Worm (Caenorhabditis elegans): Measurements from ENCODE around the gene Y55D5A.3.

The Y55D5A.3 gene

ce11 chrIII:2966462-2966861 lies 9.1 kb downstream of the Y55D5A.3 start (continued):
- peak; percentile 92 for TF ChIP-seq nhr-47 (tag; optimal IDR thresholded peaks at IDR 0.05)

- TF ChIP-seq nhr-19 (GFP tag; conservative IDR thresholded peaks at IDR 0.05) (no peak), ceh-90 (tag; optimal IDR thresholded peaks at IDR 0.05) (no peak)
Measured at ce11 chrIII:2965534-2965933, 10.1 kb downstream of the Y55D5A.3 start, which contains the start of gene H05C05.2. TSS of gene H05C05.2 (minus strand) at chrIII:2965634.

DNA sequence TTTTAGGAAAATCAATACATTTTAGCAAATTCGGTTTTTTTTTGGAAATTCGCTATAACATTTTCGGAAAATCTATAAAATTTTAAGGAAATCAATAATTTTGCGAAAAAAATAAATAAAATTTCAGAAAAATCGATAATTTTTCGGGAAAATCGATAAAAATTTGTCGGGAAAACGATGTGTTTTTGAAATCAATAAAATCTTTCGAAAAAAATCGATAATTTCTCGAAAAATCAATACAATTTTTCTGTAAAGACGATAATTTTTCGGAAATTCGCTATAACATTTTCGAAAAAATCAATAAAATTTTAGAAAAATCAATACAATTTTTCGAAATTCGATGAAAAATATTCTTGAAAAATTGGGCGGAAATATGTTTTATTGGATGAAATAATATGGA lies 13.7 kb downstream of the Y55D5A.3 start:
- TF ChIP-seq jun-1 (tag; optimal IDR thresholded peaks at IDR 0.05) (no peak), ztf-11 (tag; optimal IDR thresholded peaks at IDR 0.05) (no peak), ceh-8 (GFP tag; optimal IDR thresholded peaks at IDR 0.05) (no peak), lin-15B (tag; optimal IDR thresholded peaks at IDR 0.05) (no peak), lin-35 (GFP tag; optimal IDR thresholded peaks at IDR 0.05) (no peak), aly-2 (tag; optimal IDR thresholded peaks at IDR 0.05) (no peak)

ce11 chrIII:2960740-2961361 lies 14.7 kb downstream of the Y55D5A.3 start:
- TF ChIP-seq nhr-85 (tag), result peak; percentile 56

ce11 chrIII:2952437-2952836 lies 23.2 kb downstream of the Y55D5A.3 start:
- TF ChIP-seq grh-1 (GFP tag; IDR thresholded peaks at IDR 0.05) (no peak), efl-1 (optimal IDR thresholded peaks at IDR 0.05) (no peak), efl-1 (GFP tag; optimal IDR thresholded peaks at IDR 0.05 in 1 of 2) (peak in 1 of 2 experiments; percentile 5)

- TF ChIP-seq efl-1 (optimal IDR thresholded peaks at IDR 0.05) (no peak), efl-1 (GFP tag; optimal IDR thresholded peaks at IDR 0.05 in 1 of 2) (peak in 1 of 2 experiments; percentile 38), lir-3 (tag; optimal IDR thresholded peaks at IDR 0.05; ENCODE audit: poor library complexity) (no peak), tlp-1 (tag; optimal IDR thresholded peaks at IDR 0.05) (no peak), nhr-85 (tag) (peak; percentile 54), unc-130 (tag; optimal IDR thresholded peaks at IDR 0.05) (no peak), nhr-84 (tag; optimal IDR thresholded peaks at IDR 0.05) (no peak), elt-3 (tag; optimal IDR thresholded peaks at IDR 0.05) (peak in 1 of 6 experiments; percentile 16), vab-15 (tag; optimal IDR thresholded peaks at IDR 0.05) (no peak), lin-35 (GFP tag; optimal IDR thresholded peaks at IDR 0.05) (peak in 1 of 2 experiments; percentile 10), swsn-7 (tag; optimal IDR thresholded peaks at IDR 0.05) (no peak), dpl-1 (GFP tag; optimal IDR thresholded peaks at IDR 0.05) (no peak), lsy-2 (tag; optimal IDR thresholded peaks at IDR 0.05) (peak in 1 of 2 experiments; percentile 19), nhr-20 (tag; optimal IDR thresholded peaks at IDR 0.05) (no peak), elt-2 (tag; optimal IDR thresholded peaks at IDR 0.05) (peak; percentile 93), skn-1 (tag; optimal IDR thresholded peaks at IDR 0.05) (peak; percentile 54), blmp-1 (tag; optimal IDR thresholded peaks at IDR 0.05) (peak; percentile 99), aly-2 (tag; optimal IDR thresholded peaks at IDR 0.05) (no peak), unc-62 (GFP tag; optimal IDR thresholded peaks at IDR 0.05) (no peak), C34B4.2 (tag; optimal IDR thresholded peaks at IDR 0.05) (no peak), mep-1 (tag; optimal IDR thresholded peaks at IDR 0.05) (peak; percentile 20), unc-86 (tag; optimal IDR thresholded peaks at IDR 0.05) (no peak)
Measured at ce11 chrIII:2948310-2948961, 27.2 kb downstream of the Y55D5A.3 start.
